Worm (Caenorhabditis elegans) whole organism, mixed stage, embryonic: ENCODE data around the gene tag-196.

Experiments
- M03D4.4 ChIP-seq: sonication (generic microtip); optimal IDR thresholded peaks from 2 replicates; lab custom pipeline; 2017; ENCODE audit warnings: mild to moderate bottlenecking, missing genetic modification characterization, missing compliant biosample characterization
- bed-3 ChIP-seq: fragments of 200-800 bp; sonication (Bioruptor generic); optimal IDR thresholded peaks from 3 replicates; lab custom pipeline; 2018; ENCODE audit warnings: mild to moderate bottlenecking, missing genetic modification characterization, moderate library complexity, missing compliant biosample characterization
- blmp-1 ChIP-seq: fragments of 150-350 bp; optimal IDR thresholded peaks from 2 replicates; lab custom pipeline; 2014; ENCODE audit warnings: missing biosample characterization, missing genetic modification characterization
- ceh-43 ChIP-seq: fragments of 200-800 bp; sonication (Bioruptor generic); optimal IDR thresholded peaks from 2 replicates; lab custom pipeline; 2018; ENCODE audit warnings: mild to moderate bottlenecking, missing genetic modification characterization, moderate library complexity, missing compliant biosample characterization
- ceh-83 ChIP-seq: fragments of 200-800 bp; sonication (Bioruptor generic); optimal IDR thresholded peaks from 2 replicates; lab custom pipeline; 2018; ENCODE audit warnings: mild to moderate bottlenecking, missing genetic modification characterization, missing compliant biosample characterization
- ces-1 ChIP-seq: fragments of 150-350 bp; optimal IDR thresholded peaks from 2 replicates; lab custom pipeline; 2014; ENCODE audit warnings: missing biosample characterization, missing genetic modification reagents, missing genetic modification characterization
- cnd-1 ChIP-seq: fragments of 200-800 bp; sonication (Bioruptor generic); optimal IDR thresholded peaks from 2 replicates; lab custom pipeline; 2018; ENCODE audit warnings: mild to moderate bottlenecking, missing genetic modification characterization, missing compliant biosample characterization
- drap-1 ChIP-seq: fragments of 200-800 bp; sonication (Bioruptor generic); optimal IDR thresholded peaks from 3 replicates; lab custom pipeline; 2018; ENCODE audit warnings: mild to moderate bottlenecking, missing genetic modification characterization, missing compliant biosample characterization
- elt-1 ChIP-seq: sonication (generic microtip); optimal IDR thresholded peaks from 2 replicates; lab custom pipeline; 2017; ENCODE audit warnings: missing genetic modification characterization, mild to moderate bottlenecking, missing compliant biosample characterization, antibody characterized with exemption, moderate library complexity, borderline replicate concordance; ENCODE audit not compliant: insufficient read depth
- ham-2 ChIP-seq: fragments of 200-800 bp; sonication (Bioruptor generic); optimal IDR thresholded peaks from 2 replicates; lab custom pipeline; 2018; ENCODE audit warnings: mild to moderate bottlenecking, missing genetic modification characterization, missing compliant biosample characterization
- hlh-1 ChIP-seq: fragments of 150-350 bp; optimal IDR thresholded peaks from 2 replicates; lab custom pipeline; 2014; ENCODE audit warnings: missing biosample characterization, missing genetic modification reagents, missing genetic modification characterization
- lin-13 ChIP-seq: fragments of 150-350 bp; optimal IDR thresholded peaks from 2 replicates; lab custom pipeline; 2014; ENCODE audit warnings: missing biosample characterization, missing genetic modification characterization
- lin-32 ChIP-seq: fragments of 200-800 bp; sonication (Bioruptor generic); optimal IDR thresholded peaks from 2 replicates; lab custom pipeline; 2018; ENCODE audit warnings: mild to moderate bottlenecking, missing genetic modification characterization, missing compliant biosample characterization
- lsy-2 ChIP-seq: fragments of 150-350 bp; optimal IDR thresholded peaks from 2 replicates; lab custom pipeline; 2014; ENCODE audit warnings: missing biosample characterization, missing genetic modification characterization
- mab-5 ChIP-seq: fragments of 150-350 bp; optimal IDR thresholded peaks from 2 replicates; lab custom pipeline; 2014; ENCODE audit warnings: missing biosample characterization, missing genetic modification characterization
- mep-1 ChIP-seq: fragments of 150-350 bp; optimal IDR thresholded peaks from 2 replicates; lab custom pipeline; 2017; ENCODE audit warnings: missing biosample characterization, missing genetic modification reagents, missing genetic modification characterization, inconsistent platforms
- mls-2 ChIP-seq: sonication (generic microtip); optimal IDR thresholded peaks from 2 replicates; lab custom pipeline; 2016; ENCODE audit warnings: mild to moderate bottlenecking, missing genetic modification characterization, moderate library complexity, missing compliant biosample characterization
- nhr-2 ChIP-seq: fragments of 150-350 bp; optimal IDR thresholded peaks from 2 replicates; lab custom pipeline; 2014; ENCODE audit warnings: missing biosample characterization, missing genetic modification characterization
- nhr-237 ChIP-seq: fragments of 150-350 bp; optimal IDR thresholded peaks from 2 replicates; lab custom pipeline; 2014; ENCODE audit warnings: missing biosample characterization, missing genetic modification characterization
- pha-4 ChIP-seq: fragments of 150-350 bp; optimal IDR thresholded peaks from 2 replicates; lab custom pipeline; 2018; ENCODE audit warnings: missing biosample characterization, missing genetic modification reagents, missing genetic modification characterization
- sem-2 ChIP-seq: fragments of 200-800 bp; sonication (Bioruptor generic); optimal IDR thresholded peaks from 2 replicates; lab custom pipeline; 2018; ENCODE audit warnings: mild to moderate bottlenecking, missing genetic modification characterization, missing compliant biosample characterization
- snpc-4 ChIP-seq: fragments of 150-350 bp; optimal IDR thresholded peaks from 2 replicates; lab custom pipeline; 2014; ENCODE audit warnings: missing biosample characterization, missing genetic modification characterization
- sptf-1 ChIP-seq: sonication (generic microtip); optimal IDR thresholded peaks from 2 replicates; lab custom pipeline; 2017; ENCODE audit warnings: mild to moderate bottlenecking, missing genetic modification characterization, moderate library complexity, missing compliant biosample characterization
- tbx-8 ChIP-seq: fragments of 200-800 bp; sonication (Bioruptor generic); optimal IDR thresholded peaks from 2 replicates; lab custom pipeline; 2018; ENCODE audit warnings: mild to moderate bottlenecking, missing genetic modification characterization, moderate library complexity, missing compliant biosample characterization
- unc-120 ChIP-seq: sonication (generic microtip); optimal IDR thresholded peaks from 2 replicates; lab custom pipeline; 2017; ENCODE audit warnings: missing genetic modification characterization, missing compliant biosample characterization; ENCODE audit not compliant: poor library complexity, severe bottlenecking
- unc-39 ChIP-seq: fragments of 150-350 bp; optimal IDR thresholded peaks from 2 replicates; lab custom pipeline; 2014; ENCODE audit warnings: missing biosample characterization, missing genetic modification characterization
- unc-62 ChIP-seq: fragments of 150-350 bp; optimal IDR thresholded peaks from 2 replicates; lab custom pipeline; 2014; ENCODE audit warnings: missing biosample characterization, missing genetic modification reagents, missing genetic modification characterization
- zip-8 ChIP-seq: fragments of 150-350 bp; optimal IDR thresholded peaks from 2 replicates; lab custom pipeline; 2014; ENCODE audit warnings: missing biosample characterization, missing genetic modification characterization

The tag-196 gene

DNA sequence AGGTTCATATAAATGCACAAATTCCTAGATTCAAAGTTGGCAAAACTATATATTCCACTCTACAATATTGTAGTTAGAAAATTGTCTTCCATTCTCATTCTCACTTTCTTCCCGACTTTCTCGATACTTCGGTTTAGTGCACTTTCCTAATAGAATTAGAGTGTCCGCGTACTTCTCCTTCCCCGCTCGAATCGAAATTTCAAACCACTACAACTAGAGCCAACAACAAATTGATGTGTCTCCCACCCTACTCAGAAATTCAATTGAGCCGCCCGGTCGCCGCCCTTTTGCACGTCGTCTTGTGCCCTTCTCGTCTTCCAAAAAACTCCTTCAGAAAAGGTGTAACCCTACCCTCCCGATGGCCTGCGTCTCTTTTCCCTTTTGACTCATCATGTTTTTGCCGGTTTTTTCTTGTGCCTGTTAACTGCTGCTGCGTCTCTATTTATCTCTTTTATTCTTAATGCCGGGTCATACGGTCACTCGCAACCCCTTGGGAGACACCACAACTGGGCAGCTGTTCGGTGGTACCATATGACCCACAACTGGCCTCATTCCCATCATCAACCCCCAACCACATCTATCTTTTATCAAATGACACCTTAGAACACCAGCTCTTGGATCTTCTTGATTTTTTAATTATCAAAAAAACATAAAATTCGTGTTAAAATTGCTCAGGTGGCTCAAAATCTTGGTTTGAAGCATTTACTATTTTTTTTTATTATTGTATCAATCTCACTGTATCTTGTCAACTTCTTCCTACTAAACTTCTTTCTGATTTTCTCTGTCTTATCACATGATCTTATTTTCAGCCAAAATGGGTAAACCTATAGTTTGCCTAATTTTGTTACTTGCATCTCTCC is at the start of gene tag-196:
TSS of gene tag-196 (plus strand) at position 810 of the 860 bp plus-strand sequence.
- TF ChIP-seq tbx-8 (GFP tag; lab: Kevin White, UChicago) (no peak), unc-39 (tag; lab: Kevin White, UChicago) (no peak), ceh-43 (GFP tag; lab: Kevin White, UChicago) (no peak), ces-1 (GFP tag; lab: Kevin White, UChicago) (peak; percentile 95), nhr-2 (tag; lab: Kevin White, UChicago) (peak; percentile 11), lsy-2 (tag; lab: Kevin White, UChicago) (no peak), zip-8 (tag; lab: Kevin White, UChicago) (no peak), unc-120 (tag; lab: Kevin White, UChicago) (peak; percentile 20), mep-1 (tag; lab: Kevin White, UChicago) (no peak), cnd-1 (tag; lab: Kevin White, UChicago) (peak; percentile 10), sptf-1 (tag; lab: Kevin White, UChicago) (no peak), unc-62 (peak; percentile 11), hlh-1 (tag; lab: Kevin White, UChicago) (peak; percentile 94), ham-2 (GFP tag; lab: Kevin White, UChicago) (no peak), elt-1 (tag; lab: Kevin White, UChicago) (no peak)

ce11 chrV:8545531-8546224 is 49.0 kb upstream of the tag-196 start, which contains the start of the genes slc-17.8 and asns-1:
TSS of gene slc-17.8 (minus strand) at chrV:8545581.
TSS of gene asns-1 (plus strand) at chrV:8546174.
- TF ChIP-seq bed-3 (GFP tag; lab: Kevin White, UChicago) (no peak), hlh-1 (tag; lab: Kevin White, UChicago) (no peak), lin-13 (tag; lab: Kevin White, UChicago) (no peak), blmp-1 (no peak), pha-4 (no peak), unc-120 (tag; lab: Kevin White, UChicago) (peak; percentile 37), unc-39 (tag; lab: Kevin White, UChicago) (no peak), mab-5 (tag; lab: Kevin White, UChicago) (no peak), nhr-237 (tag; lab: Kevin White, UChicago) (no peak)

DNA sequence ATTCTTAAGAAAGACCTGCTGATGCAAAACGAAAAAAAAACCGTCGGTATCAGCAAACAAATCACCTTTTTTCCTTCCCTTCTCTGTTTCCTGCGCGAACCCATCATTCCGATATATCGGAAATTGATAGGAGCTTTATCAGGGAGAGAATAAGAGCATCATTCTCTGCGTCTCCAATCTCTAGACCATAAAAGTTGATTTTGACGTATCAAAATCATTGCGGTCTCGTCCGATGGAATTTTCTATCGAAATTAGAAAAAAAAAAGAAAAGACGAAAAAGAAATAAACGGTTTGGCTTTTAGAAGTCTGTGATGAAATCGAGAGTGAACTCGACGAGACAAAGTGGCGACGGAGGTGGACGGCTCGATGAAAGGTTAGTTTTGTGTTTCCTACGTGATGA is 45.7 kb upstream of the tag-196 start, which contains the start of gene stdh-4:
TSS of gene stdh-4 (plus strand) at position 301 of the 400 bp plus-strand sequence.
- TF ChIP-seq ham-2 (GFP tag; lab: Kevin White, UChicago), result no peak
- TF ChIP-seq nhr-237 (tag; lab: Kevin White, UChicago), result no peak
- no peak for TF ChIP-seq unc-120 (tag; lab: Kevin White, UChicago)
- no peak for TF ChIP-seq ceh-83
- TF ChIP-seq snpc-4 (tag; lab: Kevin White, UChicago), result no peak
- TF ChIP-seq lin-32 (GFP tag; lab: Kevin White, UChicago), result no peak

ce11 chrV:8552460-8552859 is 42.3 kb upstream of the tag-196 start, which contains the start of gene acr-15:
TSS of gene acr-15 (plus strand) at chrV:8552695.
- TF ChIP-seq unc-120 (tag; lab: Kevin White, UChicago), result no peak
- no peak for TF ChIP-seq unc-39 (tag; lab: Kevin White, UChicago)
- TF ChIP-seq drap-1, result no peak
- TF ChIP-seq lsy-2 (tag; lab: Kevin White, UChicago), result no peak
- no peak for TF ChIP-seq ceh-83
- peak; percentile 56 for TF ChIP-seq hlh-1 (tag; lab: Kevin White, UChicago)
- no peak for TF ChIP-seq mep-1 (tag; lab: Kevin White, UChicago)
- no peak for TF ChIP-seq tbx-8 (GFP tag; lab: Kevin White, UChicago)

DNA sequence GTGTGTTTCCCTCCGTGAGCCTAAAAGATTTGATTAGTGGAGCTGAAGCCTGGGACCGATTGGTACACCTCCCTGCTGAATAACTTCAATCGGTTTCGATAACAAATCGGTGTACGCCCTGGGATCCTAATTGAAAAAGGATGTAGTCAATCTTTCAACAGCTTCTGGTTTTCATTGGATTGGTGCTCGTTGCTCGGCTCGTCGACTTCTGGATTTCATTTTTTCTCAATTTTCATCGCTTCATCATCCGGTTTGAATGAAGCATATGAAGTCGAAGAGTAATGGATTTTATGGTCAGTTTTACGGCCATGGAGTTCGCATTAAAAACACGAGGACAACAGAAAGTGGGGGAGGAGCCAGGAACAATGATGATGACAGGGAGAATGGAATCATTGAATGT is 38.8 kb upstream of the tag-196 start:
- TF ChIP-seq sem-2 (no peak), unc-62 (no peak), hlh-1 (tag; lab: Kevin White, UChicago) (no peak), zip-8 (tag; lab: Kevin White, UChicago) (no peak), mls-2 (tag; lab: Kevin White, UChicago) (no peak), mab-5 (tag; lab: Kevin White, UChicago) (no peak), M03D4.4 (tag; lab: Kevin White, UChicago) (no peak), drap-1 (no peak), unc-120 (tag; lab: Kevin White, UChicago) (no peak), tbx-8 (GFP tag; lab: Kevin White, UChicago) (no peak), ceh-43 (GFP tag; lab: Kevin White, UChicago) (no peak), elt-1 (tag; lab: Kevin White, UChicago) (no peak), blmp-1 (no peak)
